Worm (Caenorhabditis elegans) whole organism, L4 larva: ENCODE data around the gene F46C5.6.

Experiments used
- F10B5.3 ChIP-seq: sonication (generic microtip); optimal IDR thresholded peaks from 2 replicates; lab custom pipeline; 2016; ENCODE audit warnings: mild to moderate bottlenecking, missing genetic modification characterization, missing compliant biosample characterization
- F37D6.2 ChIP-seq: sonication (generic microtip); optimal IDR thresholded peaks from 2 replicates; lab custom pipeline; 2016; ENCODE audit warnings: mild to moderate bottlenecking, missing genetic modification characterization, missing compliant biosample characterization
- T26A8.4 ChIP-seq: fragments of 200-800 bp; sonication (Bioruptor generic); IDR thresholded peaks from 2 replicates; pipeline ENCODE4 v1.3.6; 2022; ENCODE audit warnings: missing genetic modification characterization, missing compliant biosample characterization
- Y105C5A.15 ChIP-seq: fragments of 200-800 bp; sonication (Bioruptor generic); IDR thresholded peaks from 2 replicates; pipeline ENCODE4 v1.3.6; 2022; ENCODE audit warnings: missing genetic modification characterization, missing compliant biosample characterization
- Y75B8A.6 ChIP-seq: fragments of 200-800 bp; sonication (Bioruptor generic); IDR thresholded peaks from 2 replicates; pipeline ENCODE4 v1.3.6; 2022; ENCODE audit warnings: missing genetic modification reagents, missing genetic modification characterization, missing compliant biosample characterization
- aha-1 ChIP-seq: fragments of 150-350 bp; peaks from one replicate; lab custom pipeline; 2014; ENCODE audit warnings: missing biosample characterization, missing genetic modification characterization
- ceh-28 ChIP-seq: fragments of 150-350 bp; optimal IDR thresholded peaks from 2 replicates; lab custom pipeline; 2014; ENCODE audit warnings: missing biosample characterization, missing genetic modification reagents, missing genetic modification characterization
- ceh-62 ChIP-seq: sonication (generic microtip); optimal IDR thresholded peaks from 2 replicates; lab custom pipeline; 2017; ENCODE audit warnings: missing biosample characterization, missing genetic modification characterization
- ces-1 ChIP-seq: fragments of 150-350 bp; sonication (generic microtip); optimal IDR thresholded peaks from 4 replicates; lab custom pipeline; 2014; ENCODE audit warnings: missing biosample characterization, missing genetic modification reagents, missing genetic modification characterization
- ctbp-1 ChIP-seq: fragments of 200-800 bp; sonication (Bioruptor generic); IDR thresholded peaks from 2 replicates; pipeline ENCODE4 v1.3.6; 2022; ENCODE audit warnings: missing genetic modification reagents, missing genetic modification characterization, missing compliant biosample characterization
- daf-12 ChIP-seq: fragments of 150-350 bp; optimal IDR thresholded peaks from 2 replicates; lab custom pipeline; 2014; ENCODE audit warnings: missing biosample characterization, missing genetic modification reagents, missing genetic modification characterization
- dmd-6 ChIP-seq: fragments of 200-800 bp; sonication (Bioruptor generic); IDR thresholded peaks from 2 replicates; pipeline ENCODE4 v1.3.6; 2022; ENCODE audit warnings: missing genetic modification reagents, missing genetic modification characterization, missing compliant biosample characterization
- fkh-10 ChIP-seq: fragments of 150-350 bp; optimal IDR thresholded peaks from 2 replicates; lab custom pipeline; 2014; ENCODE audit warnings: missing biosample characterization, missing genetic modification reagents, missing genetic modification characterization
- gei-8 ChIP-seq: fragments of 200-800 bp; sonication (Bioruptor generic); optimal IDR thresholded peaks from 2 replicates; lab custom pipeline; 2018; ENCODE audit warnings: mild to moderate bottlenecking, missing genetic modification characterization, missing compliant biosample characterization
- hlh-11 ChIP-seq: fragments of 200-800 bp; sonication (Bioruptor generic); optimal IDR thresholded peaks from 2 replicates; lab custom pipeline; 2018; ENCODE audit warnings: mild to moderate bottlenecking, missing genetic modification characterization, missing compliant biosample characterization
- mdl-1 ChIP-seq, 2 experiments: fragments of 150-350 bp in 1 of 2; sonication (generic microtip) in 1 of 2; optimal IDR thresholded peaks; 2 replicates each; lab custom pipeline; 2014 to 2017; ENCODE audit warnings: missing biosample characterization in 2 of 2, missing genetic modification characterization in 2 of 2
- mep-1 ChIP-seq: fragments of 150-350 bp; sonication (generic microtip); optimal IDR thresholded peaks from 3 replicates; lab custom pipeline; 2014; ENCODE audit warnings: missing biosample characterization, missing genetic modification characterization
- mxl-2 ChIP-seq: fragments of 200-800 bp; sonication (Bioruptor generic); conservative IDR thresholded peaks from 2 replicates; pipeline ENCODE4 v1.3.6; 2022; ENCODE audit warnings: missing genetic modification reagents, missing genetic modification characterization, missing compliant biosample characterization
- mxl-3 ChIP-seq: fragments of 200-800 bp; sonication (Bioruptor generic); optimal IDR thresholded peaks from 2 replicates; lab custom pipeline; 2018; ENCODE audit warnings: mild to moderate bottlenecking, missing genetic modification characterization, missing compliant biosample characterization
- nhr-111 ChIP-seq: fragments of 200-800 bp; sonication (Bioruptor generic); optimal IDR thresholded peaks from 2 replicates; lab custom pipeline; 2018; ENCODE audit warnings: mild to moderate bottlenecking, missing genetic modification characterization, missing compliant biosample characterization
- nhr-25 ChIP-seq: sonication (generic microtip); optimal IDR thresholded peaks from 2 replicates; lab custom pipeline; 2017; ENCODE audit warnings: missing genetic modification characterization, mild to moderate bottlenecking, missing compliant biosample characterization, antibody characterized with exemption, moderate library complexity, borderline replicate concordance; ENCODE audit not compliant: insufficient read depth
- nhr-28 ChIP-seq: fragments of 150-350 bp; optimal IDR thresholded peaks from 2 replicates; lab custom pipeline; 2014; ENCODE audit warnings: missing biosample characterization, missing genetic modification characterization
- nhr-48 ChIP-seq: sonication (generic microtip); optimal IDR thresholded peaks from 2 replicates; lab custom pipeline; 2016; ENCODE audit warnings: mild to moderate bottlenecking, missing genetic modification characterization, missing compliant biosample characterization
- nhr-6 ChIP-seq: fragments of 150-350 bp; optimal IDR thresholded peaks from 2 replicates; lab custom pipeline; 2014; ENCODE audit warnings: missing biosample characterization, missing genetic modification characterization
- nhr-77 ChIP-seq: fragments of 150-350 bp; optimal IDR thresholded peaks from 2 replicates; lab custom pipeline; 2014; ENCODE audit warnings: missing biosample characterization, missing genetic modification characterization
- pqm-1 ChIP-seq: sonication (generic microtip); optimal IDR thresholded peaks from 2 replicates; lab custom pipeline; 2017; ENCODE audit warnings: missing biosample characterization, missing genetic modification characterization
- rbr-2 ChIP-seq: sonication (generic microtip); optimal IDR thresholded peaks from 2 replicates; lab custom pipeline; 2016; ENCODE audit warnings: missing genotype, missing genetic modification characterization, missing compliant biosample characterization
- spr-3 ChIP-seq: fragments of 200-800 bp; sonication (Bioruptor generic); optimal IDR thresholded peaks from 2 replicates; lab custom pipeline; 2018; ENCODE audit warnings: mild to moderate bottlenecking, missing genetic modification characterization, missing compliant biosample characterization
- unc-62 ChIP-seq, 3 experiments: fragments of 150-350 bp in 1 of 3; sonication (generic microtip); optimal IDR thresholded peaks in 2 of 3; peaks in 1 of 3; 1 replicate in 1 of 3; 2 replicates in 2 of 3; lab custom pipeline; 2014 to 2017; ENCODE audit warnings: missing biosample characterization in 3 of 3, missing genetic modification characterization in 3 of 3, missing genetic modification reagents in 3 of 3, missing genotype in 1 of 3
- zag-1 ChIP-seq: fragments of 150-350 bp; optimal IDR thresholded peaks from 2 replicates; lab custom pipeline; 2014; ENCODE audit warnings: missing biosample characterization, missing genetic modification characterization
- zip-11 ChIP-seq: fragments of 200-800 bp; sonication (Bioruptor generic); IDR thresholded peaks from 2 replicates; pipeline ENCODE4 v1.3.6; 2022; ENCODE audit warnings: missing genetic modification characterization, missing compliant biosample characterization

F46C5.6 gene

ce11 chrII:8854874-8855273 lies 10.6 kb upstream of the F46C5.6 start:
- TF ChIP-seq gei-8 (no peak), nhr-6 (tag; lab: Kevin White, UChicago) (no peak), nhr-77 (tag; lab: Kevin White, UChicago) (no peak), unc-62 (GFP tag; optimal IDR thresholded peaks at IDR 0.05 in 1 of 2; lab: Kevin White, UChicago) (peak in 1 of 2 experiments; percentile 81), unc-62 (tag; optimal IDR thresholded peaks at IDR 0.05; lab: Kevin White, UChicago) (no peak), nhr-111 (GFP tag; lab: Kevin White, UChicago) (no peak)

ce11 chrII:8853960-8854359 lies 9.6 kb upstream of the F46C5.6 start:
- TF ChIP-seq nhr-48 (peak; percentile 68), ceh-62 (tag; lab: Kevin White, UChicago) (no peak), hlh-11 (tag; lab: Kevin White, UChicago) (peak; percentile 60), zip-11 (GFP tag; lab: Robert Waterston, UW) (no peak), nhr-28 (tag; lab: Kevin White, UChicago) (peak; percentile 47), mdl-1 (tag; optimal IDR thresholded peaks at IDR 0.05; lab: Kevin White, UChicago) (peak in 1 of 2 experiments; percentile 19), F10B5.3 (tag; lab: Kevin White, UChicago) (no peak), mxl-3 (GFP tag; lab: Kevin White, UChicago) (peak; percentile 33)

- TF ChIP-seq aha-1 (tag; lab: Kevin White, UChicago) (peak; percentile 54), dmd-6 (GFP tag; lab: Robert Waterston, UW) (no peak)
Measured at ce11 chrII:8853238-8853637, 8.9 kb upstream of the F46C5.6 start.

- TF ChIP-seq pqm-1 (tag; lab: Kevin White, UChicago) (no peak), unc-62 (GFP tag; optimal IDR thresholded peaks at IDR 0.05 in 1 of 2; lab: Kevin White, UChicago) (peak in 1 of 2 experiments; percentile 8), unc-62 (tag; optimal IDR thresholded peaks at IDR 0.05; lab: Kevin White, UChicago) (no peak), mep-1 (tag; lab: Kevin White, UChicago) (peak; percentile 19), nhr-25 (tag; lab: Kevin White, UChicago) (peak; percentile 44), daf-12 (tag; lab: Kevin White, UChicago) (no peak), spr-3 (GFP tag; lab: Kevin White, UChicago) (no peak), rbr-2 (tag; lab: Kevin White, UChicago) (no peak), nhr-28 (tag; lab: Kevin White, UChicago) (peak; percentile 21)
Measured at ce11 chrII:8851996-8852587, 7.8 kb upstream of the F46C5.6 start, which contains the start of gene oac-46. oac-46 (minus strand) TSS chrII:8852096.

ce11 chrII:8848984-8849383 lies 4.7 kb upstream of the F46C5.6 start:
- TF ChIP-seq fkh-10 (no peak), pqm-1 (tag; lab: Kevin White, UChicago) (no peak), ces-1 (GFP tag; lab: Kevin White, UChicago) (no peak), ceh-28 (tag; lab: Kevin White, UChicago) (no peak), F37D6.2 (tag; lab: Kevin White, UChicago) (no peak), mxl-2 (GFP tag; lab: Robert Waterston, UW) (no peak), aha-1 (tag; lab: Kevin White, UChicago) (peak; percentile 63), unc-62 (GFP tag; optimal IDR thresholded peaks at IDR 0.05 in 1 of 2; lab: Kevin White, UChicago) (peak in 1 of 2 experiments; percentile 53), unc-62 (tag; optimal IDR thresholded peaks at IDR 0.05; lab: Kevin White, UChicago) (no peak), ctbp-1 (GFP tag; lab: Robert Waterston, UW) (no peak), mdl-1 (tag; optimal IDR thresholded peaks at IDR 0.05; lab: Kevin White, UChicago) (no peak), gei-8 (no peak), zag-1 (no peak), Y75B8A.6 (GFP tag; lab: Robert Waterston, UW) (no peak), Y105C5A.15 (no peak), T26A8.4 (no peak)
